Worm (Caenorhabditis elegans) whole organism, L4 larva: ENCODE results near the gene F10D7.10.
A peak's percentile ranks its signal among the peaks of the same experiment; 100 is the strongest.

ENCODE experiments used
- Y105C5A.15 ChIP-seq: fragments of 200-800 bp; sonication (Bioruptor generic); IDR thresholded peaks from 2 replicates; pipeline ENCODE4 v1.3.6; 2022; ENCODE audit warnings: missing genetic modification characterization, missing compliant biosample characterization
- aha-1 ChIP-seq: fragments of 150-350 bp; peaks from one replicate; lab custom pipeline; 2014; ENCODE audit warnings: missing biosample characterization, missing genetic modification characterization
- aly-2 ChIP-seq: sonication (generic microtip); optimal IDR thresholded peaks from 2 replicates; lab custom pipeline; 2018; ENCODE audit warnings: missing biosample characterization, missing genetic modification characterization
- arid-1 ChIP-seq: fragments of 200-800 bp; sonication (Bioruptor generic); conservative IDR thresholded peaks from 2 replicates; pipeline ENCODE4 v1.3.6; 2022; ENCODE audit warnings: missing genetic modification reagents, missing genetic modification characterization, missing compliant biosample characterization
- attf-4 ChIP-seq: sonication (generic microtip); optimal IDR thresholded peaks from 3 replicates; lab custom pipeline; 2017; ENCODE audit warnings: missing biosample characterization, missing genetic modification characterization
- ceh-32 ChIP-seq: sonication (generic microtip); optimal IDR thresholded peaks from 2 replicates; lab custom pipeline; 2016; ENCODE audit warnings: mild to moderate bottlenecking, missing genetic modification characterization, missing compliant biosample characterization; ENCODE audit not compliant: poor library complexity
- ceh-44 ChIP-seq: fragments of 200-800 bp; sonication (Bioruptor generic); IDR thresholded peaks from 2 replicates; pipeline ENCODE4 v1.3.6; 2022; ENCODE audit warnings: missing genetic modification reagents, missing genetic modification characterization, missing compliant biosample characterization
- ceh-62 ChIP-seq: sonication (generic microtip); optimal IDR thresholded peaks from 2 replicates; lab custom pipeline; 2017; ENCODE audit warnings: missing biosample characterization, missing genetic modification characterization
- ceh-82 ChIP-seq: sonication (generic microtip); optimal IDR thresholded peaks from 2 replicates; lab custom pipeline; 2017; ENCODE audit warnings: missing biosample characterization, missing genetic modification characterization
- ctbp-1 ChIP-seq: fragments of 200-800 bp; sonication (Bioruptor generic); IDR thresholded peaks from 2 replicates; pipeline ENCODE4 v1.3.6; 2022; ENCODE audit warnings: missing genetic modification reagents, missing genetic modification characterization, missing compliant biosample characterization
- daf-16 ChIP-seq, 3 experiments: sonication (generic microtip); optimal IDR thresholded peaks; 2 replicates each; lab custom pipeline; 2016 to 2017; ENCODE audit warnings: missing genetic modification characterization in 3 of 3, missing genetic modification reagents in 3 of 3, mild to moderate bottlenecking in 2 of 3, missing compliant biosample characterization in 2 of 3, missing biosample characterization in 1 of 3, moderate library complexity in 1 of 3
- daf-8 ChIP-seq: fragments of 200-800 bp; sonication (Bioruptor generic); IDR thresholded peaks from 2 replicates; pipeline ENCODE4 v1.3.6; 2022; ENCODE audit warnings: missing genetic modification characterization, missing compliant biosample characterization
- dmd-8 ChIP-seq: fragments of 200-800 bp; sonication (Bioruptor generic); IDR thresholded peaks from 2 replicates; pipeline ENCODE4 v1.3.6; 2022; ENCODE audit warnings: missing genetic modification characterization, missing compliant biosample characterization
- dmd-9 ChIP-seq: fragments of 200-800 bp; sonication (Bioruptor generic); IDR thresholded peaks from 2 replicates; pipeline ENCODE4 v1.3.6; 2022; ENCODE audit warnings: missing genetic modification reagents, missing genetic modification characterization, missing compliant biosample characterization
- hlh-11 ChIP-seq: fragments of 200-800 bp; sonication (Bioruptor generic); optimal IDR thresholded peaks from 2 replicates; lab custom pipeline; 2018; ENCODE audit warnings: mild to moderate bottlenecking, missing genetic modification characterization, missing compliant biosample characterization
- hlh-30 ChIP-seq: sonication (generic microtip); optimal IDR thresholded peaks from 2 replicates; lab custom pipeline; 2017; ENCODE audit warnings: antibody characterized with exemption, mild to moderate bottlenecking, missing genetic modification characterization, missing compliant biosample characterization; ENCODE audit not compliant: insufficient read depth
- hmg-1.1 ChIP-seq: fragments of 200-800 bp; sonication (Bioruptor generic); IDR thresholded peaks from 2 replicates; pipeline ENCODE4 v1.3.6; 2022; ENCODE audit warnings: missing genetic modification reagents, missing genetic modification characterization, missing compliant biosample characterization
- jun-1 ChIP-seq: fragments of 150-350 bp; optimal IDR thresholded peaks from 2 replicates; lab custom pipeline; 2014; ENCODE audit warnings: missing biosample characterization, missing genetic modification reagents, missing genetic modification characterization
- lin-1 ChIP-seq: fragments of 200-800 bp; sonication (Bioruptor generic); IDR thresholded peaks from 2 replicates; pipeline ENCODE4 v1.3.6; 2022; ENCODE audit warnings: missing genetic modification reagents, missing genetic modification characterization, missing compliant biosample characterization
- lsy-2 ChIP-seq, 2 experiments: fragments of 150-350 bp in 1 of 2; sonication (generic microtip) in 1 of 2; optimal IDR thresholded peaks; 2 replicates each; lab custom pipeline; 2014 to 2017; ENCODE audit warnings: missing biosample characterization in 2 of 2, missing genetic modification characterization in 2 of 2
- madf-5 ChIP-seq, 2 experiments: fragments of 200-800 bp; sonication (Bioruptor generic); IDR thresholded peaks; 2 replicates each; pipeline ENCODE4 v1.3.6; 2022; ENCODE audit warnings: missing compliant biosample characterization in 2 of 2, missing genetic modification characterization in 2 of 2
- mdl-1 ChIP-seq, 2 experiments: fragments of 150-350 bp in 1 of 2; sonication (generic microtip) in 1 of 2; optimal IDR thresholded peaks; 2 replicates each; lab custom pipeline; 2014 to 2017; ENCODE audit warnings: missing biosample characterization in 2 of 2, missing genetic modification characterization in 2 of 2
- mdt-29 ChIP-seq: fragments of 200-800 bp; sonication (Bioruptor generic); IDR thresholded peaks from 2 replicates; pipeline ENCODE4 v1.3.6; 2022; ENCODE audit warnings: missing genetic modification reagents, missing genetic modification characterization, missing compliant biosample characterization
- mep-1 ChIP-seq: fragments of 150-350 bp; sonication (generic microtip); optimal IDR thresholded peaks from 3 replicates; lab custom pipeline; 2014; ENCODE audit warnings: missing biosample characterization, missing genetic modification characterization
- nhr-10 ChIP-seq: fragments of 150-350 bp; optimal IDR thresholded peaks from 2 replicates; lab custom pipeline; 2014; ENCODE audit warnings: missing biosample characterization, missing genetic modification characterization
- nhr-102 ChIP-seq: sonication (generic microtip); optimal IDR thresholded peaks from 2 replicates; lab custom pipeline; 2016; ENCODE audit warnings: mild to moderate bottlenecking, missing genetic modification characterization, moderate library complexity, missing compliant biosample characterization
- nhr-11 ChIP-seq: fragments of 150-350 bp; optimal IDR thresholded peaks from 2 replicates; lab custom pipeline; 2014; ENCODE audit warnings: missing biosample characterization, missing genetic modification characterization
- nhr-237 ChIP-seq: sonication (generic microtip); optimal IDR thresholded peaks from 2 replicates; lab custom pipeline; 2017; ENCODE audit warnings: missing biosample characterization, missing genetic modification characterization
- nhr-28 ChIP-seq: fragments of 150-350 bp; optimal IDR thresholded peaks from 2 replicates; lab custom pipeline; 2014; ENCODE audit warnings: missing biosample characterization, missing genetic modification characterization
- nhr-41 ChIP-seq: fragments of 200-800 bp; sonication (Bioruptor generic); IDR thresholded peaks from 2 replicates; pipeline ENCODE4 v1.3.6; 2022; ENCODE audit warnings: missing genetic modification reagents, missing genetic modification characterization, missing compliant biosample characterization
- nhr-77 ChIP-seq: fragments of 150-350 bp; optimal IDR thresholded peaks from 2 replicates; lab custom pipeline; 2014; ENCODE audit warnings: missing biosample characterization, missing genetic modification characterization
- pqm-1 ChIP-seq: sonication (generic microtip); optimal IDR thresholded peaks from 2 replicates; lab custom pipeline; 2017; ENCODE audit warnings: missing biosample characterization, missing genetic modification characterization
- sdz-12 ChIP-seq: fragments of 200-800 bp; sonication (Bioruptor generic); optimal IDR thresholded peaks from 2 replicates; lab custom pipeline; 2018; ENCODE audit warnings: mild to moderate bottlenecking, missing genetic modification characterization, missing compliant biosample characterization
- tra-1 ChIP-seq: fragments of 200-800 bp; sonication (Bioruptor generic); IDR thresholded peaks from 2 replicates; pipeline ENCODE4 v1.3.6; 2022; ENCODE audit warnings: missing genetic modification reagents, missing genetic modification characterization, missing compliant biosample characterization
- unc-39 ChIP-seq: sonication (generic microtip); optimal IDR thresholded peaks from 2 replicates; lab custom pipeline; 2017; ENCODE audit warnings: missing biosample characterization, missing genetic modification characterization
- unc-62 ChIP-seq, 3 experiments: fragments of 150-350 bp in 1 of 3; sonication (generic microtip); optimal IDR thresholded peaks in 2 of 3; peaks in 1 of 3; 1 replicate in 1 of 3; 2 replicates in 2 of 3; lab custom pipeline; 2014 to 2017; ENCODE audit warnings: missing biosample characterization in 3 of 3, missing genetic modification characterization in 3 of 3, missing genetic modification reagents in 3 of 3, missing genotype in 1 of 3
- zfp-2 ChIP-seq: sonication (generic microtip); optimal IDR thresholded peaks from 2 replicates; lab custom pipeline; 2016; ENCODE audit warnings: mild to moderate bottlenecking, missing genetic modification characterization, missing compliant biosample characterization
- ztf-11 ChIP-seq: fragments of 150-350 bp; optimal IDR thresholded peaks from 2 replicates; lab custom pipeline; 2014; ENCODE audit warnings: missing biosample characterization, missing genetic modification characterization

F10D7.10 gene

ce11 chrX:17374534-17374933 lies 5.0 kb downstream of the F10D7.10 start, which contains the start of gene F10D7.3:
Gene F10D7.3, minus strand, starts transcription at chrX:17374634.
- TF ChIP-seq daf-8 (GFP tag; lab: Robert Waterston, UW) (no peak), lin-1 (GFP tag; lab: Robert Waterston, UW) (no peak), ctbp-1 (GFP tag; lab: Robert Waterston, UW) (no peak), Y105C5A.15 (GFP tag; lab: Robert Waterston, UW) (no peak), aly-2 (no peak), pqm-1 (tag; lab: Kevin White, UChicago) (no peak), nhr-28 (tag; lab: Kevin White, UChicago) (no peak)

- TF ChIP-seq nhr-77 (tag; lab: Kevin White, UChicago): no peak
- TF ChIP-seq unc-62 (GFP tag; optimal IDR thresholded peaks at IDR 0.05 in 1 of 2; lab: Kevin White, UChicago): peak in 1 of 2 experiments; percentile 98
- TF ChIP-seq unc-62 (tag; optimal IDR thresholded peaks at IDR 0.05; lab: Kevin White, UChicago): no peak
- no peak for TF ChIP-seq dmd-8 (GFP tag; lab: Robert Waterston, UW)
- peak; percentile 25 for TF ChIP-seq nhr-28 (tag; lab: Kevin White, UChicago)
These were observed 5.6 kb downstream of the F10D7.10 start for ce11 chrX:17373955-17374354.

ce11 chrX:17369514-17369913 lies 10.1 kb downstream of the F10D7.10 start:
- TF ChIP-seq unc-62 (GFP tag; optimal IDR thresholded peaks at IDR 0.05 in 1 of 2; lab: Kevin White, UChicago) (peak in 1 of 2 experiments; percentile 84), unc-62 (tag; optimal IDR thresholded peaks at IDR 0.05; lab: Kevin White, UChicago) (no peak), hlh-30 (tag; lab: Kevin White, UChicago) (no peak), ztf-11 (tag; lab: Kevin White, UChicago) (no peak), mdl-1 (tag; optimal IDR thresholded peaks at IDR 0.05; lab: Kevin White, UChicago) (peak in 1 of 2 experiments; percentile 13), hlh-11 (peak; percentile 23), mep-1 (peak; percentile 28), pqm-1 (tag; lab: Kevin White, UChicago) (no peak), nhr-237 (no peak), hmg-1.1 (GFP tag; lab: Robert Waterston, UW) (0 out of 2 replicates have a peak, but pooled peaks have one; percentile 17)
- TF ChIP-seq, all 104 proteins: peak for 5

ce11 chrX:17368542-17368941 lies 11.0 kb downstream of the F10D7.10 start, which contains the start of gene mfsd-10:
Gene mfsd-10, minus strand, starts transcription at chrX:17368642.
- TF ChIP-seq sdz-12 (GFP tag; lab: Kevin White, UChicago): no peak
- TF ChIP-seq nhr-102: no peak
- no peak for TF ChIP-seq mdt-29 (GFP tag; lab: Robert Waterston, UW)
- TF ChIP-seq daf-16 (GFP tag; optimal IDR thresholded peaks at IDR 0.05; lab: Kevin White, UChicago): no peak
- no peak for TF ChIP-seq daf-16 (tag; optimal IDR thresholded peaks at IDR 0.05; lab: Kevin White, UChicago)
- no peak for TF ChIP-seq lsy-2 (tag; optimal IDR thresholded peaks at IDR 0.05; lab: Kevin White, UChicago)
- TF ChIP-seq dmd-9 (GFP tag; lab: Robert Waterston, UW): no peak
- TF ChIP-seq nhr-41: no peak

- TF ChIP-seq dmd-9 (GFP tag; lab: Robert Waterston, UW) (no peak), madf-5 (GFP tag; IDR thresholded peaks at IDR 0.05; lab: Robert Waterston, UW) (0 out of 4 replicates have a peak, but pooled peaks of 1 of the 2 experiments have one; percentile 54), aha-1 (peak; percentile 53)
These were observed 16.1 kb downstream of the F10D7.10 start for ce11 chrX:17363491-17363890.

- TF ChIP-seq ceh-82 (tag; lab: Kevin White, UChicago) (no peak), zfp-2 (tag; lab: Kevin White, UChicago) (no peak), attf-4 (tag; lab: Kevin White, UChicago) (no peak), jun-1 (tag; lab: Kevin White, UChicago) (no peak), tra-1 (GFP tag; lab: Robert Waterston, UW) (no peak), nhr-11 (tag; lab: Kevin White, UChicago) (no peak), ceh-62 (tag; lab: Kevin White, UChicago) (no peak), ceh-32 (tag; lab: Kevin White, UChicago) (no peak), mdl-1 (tag; optimal IDR thresholded peaks at IDR 0.05; lab: Kevin White, UChicago) (no peak), ceh-44 (GFP tag; lab: Robert Waterston, UW) (no peak), nhr-10 (tag; lab: Kevin White, UChicago) (no peak), unc-39 (tag; lab: Kevin White, UChicago) (no peak), arid-1 (no peak)
These were observed 17.0 kb downstream of the F10D7.10 start, which contains the start of gene F10D7.11 for ce11 chrX:17362529-17362928. Gene F10D7.11, plus strand, starts transcription at chrX:17362829.
